Fruit fly (Drosophila melanogaster) whole organism, embryonic: ENCODE results near the gene Gr64f.

Source experiments
- Awh ChIP-seq: fragments of 200-800 bp; sonication (Bioruptor generic); IDR thresholded peaks from 2 replicates; pipeline ENCODE4, ENCODE4 v1.3.6; 2022; ENCODE audit warnings: missing biosample characterization, missing genetic modification characterization
- Blimp-1 ChIP-seq: fragments of 200-800 bp; sonication (Bioruptor generic); optimal IDR thresholded peaks from 3 replicates; lab custom pipeline; 2018; ENCODE audit warnings: missing biosample characterization, missing genetic modification characterization, mild to moderate bottlenecking, moderate library complexity, missing genetic modification reagents
- BtbVII ChIP-seq: fragments of 200-800 bp; sonication (Bioruptor generic); optimal IDR thresholded peaks from 3 replicates; lab custom pipeline; 2017; ENCODE audit warnings: missing biosample characterization, mild to moderate bottlenecking, missing genetic modification characterization
- CG1024 ChIP-seq: fragments of 200-800 bp; sonication (Bioruptor generic); IDR thresholded peaks from 2 replicates; pipeline ENCODE4 v1.3.6; 2022; ENCODE audit warnings: missing biosample characterization, missing genetic modification characterization
- CG12219 ChIP-seq: fragments of 200-800 bp; sonication (Bioruptor generic); optimal IDR thresholded peaks from 3 replicates; lab custom pipeline; 2018; ENCODE audit warnings: missing biosample characterization, mild to moderate bottlenecking, missing genetic modification characterization
- CG14667 ChIP-seq: fragments of 200-800 bp; sonication (Bioruptor generic); IDR thresholded peaks from 2 replicates; pipeline ENCODE4 v1.3.6; 2022; ENCODE audit warnings: missing biosample characterization, missing genetic modification characterization
- CG14965 ChIP-seq: fragments of 200-800 bp; sonication (Bioruptor generic); optimal IDR thresholded peaks from 2 replicates; lab custom pipeline; 2016; ENCODE audit warnings: missing biosample characterization, missing genetic modification characterization, borderline replicate concordance
- CG15269 ChIP-seq: fragments of 200-800 bp; sonication (Bioruptor generic); optimal IDR thresholded peaks from 2 replicates; lab custom pipeline; 2018; ENCODE audit warnings: missing biosample characterization, mild to moderate bottlenecking, missing genetic modification characterization, moderate library complexity
- CG17328 ChIP-seq: fragments of 200-800 bp; sonication (Bioruptor generic); IDR thresholded peaks from 2 replicates; pipeline ENCODE4 v1.3.6; 2022; ENCODE audit warnings: missing biosample characterization, missing genetic modification characterization
- CG17385 ChIP-seq: fragments of 200-800 bp; sonication (Bioruptor generic); optimal IDR thresholded peaks from 3 replicates; lab custom pipeline; 2018; ENCODE audit warnings: missing biosample characterization, mild to moderate bottlenecking, missing genetic modification characterization
- CG17912 ChIP-seq: fragments of 200-800 bp; sonication (Bioruptor generic); optimal IDR thresholded peaks from 2 replicates; lab custom pipeline; 2018; ENCODE audit warnings: missing biosample characterization, mild to moderate bottlenecking, missing genetic modification characterization
- CG1792 ChIP-seq: fragments of 200-800 bp; sonication (Bioruptor generic); optimal IDR thresholded peaks from 2 replicates; lab custom pipeline; 2016; ENCODE audit warnings: missing biosample characterization, missing genetic modification characterization
- CG18764 ChIP-seq: fragments of 200-800 bp; sonication (Bioruptor generic); optimal IDR thresholded peaks from 3 replicates; lab custom pipeline; 2016; ENCODE audit warnings: missing biosample characterization, missing genetic modification characterization
- CG2116 ChIP-seq: fragments of 200-800 bp; sonication (Bioruptor generic); optimal IDR thresholded peaks from 3 replicates; lab custom pipeline; 2018; ENCODE audit warnings: missing biosample characterization, mild to moderate bottlenecking, missing genetic modification characterization
- CG30020 ChIP-seq: fragments of 200-800 bp; optimal IDR thresholded peaks from 2 replicates; lab custom pipeline; 2019; ENCODE audit warnings: missing biosample characterization, mild to moderate bottlenecking, missing genetic modification characterization, moderate library complexity
- CG34422 ChIP-seq: fragments of 200-800 bp; sonication (Bioruptor generic); IDR thresholded peaks from 3 replicates; pipeline ENCODE4 v1.3.6; 2022; ENCODE audit warnings: missing biosample characterization, missing genetic modification characterization
- CG3847 ChIP-seq: fragments of 200-800 bp; sonication (Bioruptor generic); IDR thresholded peaks from 2 replicates; pipeline ENCODE4 v1.3.6; 2022; ENCODE audit warnings: missing biosample characterization, missing genetic modification characterization
- CG4404 ChIP-seq: fragments of 200-800 bp; sonication (Bioruptor generic); IDR thresholded peaks from 2 replicates; pipeline ENCODE4 v1.3.6; 2022; ENCODE audit warnings: missing biosample characterization, missing genetic modification characterization
- CG4730 ChIP-seq: fragments of 200-800 bp; sonication (Bioruptor generic); IDR thresholded peaks from 2 replicates; pipeline ENCODE4 v1.3.6; 2022; ENCODE audit warnings: missing biosample characterization, missing genetic modification characterization
- CG6175 ChIP-seq: fragments of 200-800 bp; sonication (Bioruptor generic); IDR thresholded peaks from 3 replicates; pipeline ENCODE4 v1.3.6; 2022; ENCODE audit warnings: missing biosample characterization, missing genetic modification characterization
- CG6272 ChIP-seq: fragments of 200-800 bp; sonication (Bioruptor generic); IDR thresholded peaks from 2 replicates; pipeline ENCODE4 v1.3.6; 2022; ENCODE audit warnings: missing biosample characterization, missing genetic modification characterization
- CG6854 ChIP-seq: fragments of 200-800 bp; sonication (Bioruptor generic); optimal IDR thresholded peaks from 3 replicates; lab custom pipeline; 2017; ENCODE audit warnings: missing biosample characterization, mild to moderate bottlenecking, missing genetic modification characterization
- CG8089 ChIP-seq: fragments of 200-800 bp; sonication (Bioruptor generic); optimal IDR thresholded peaks from 3 replicates; lab custom pipeline; 2016; ENCODE audit warnings: missing biosample characterization, missing genetic modification characterization
- CG8281 ChIP-seq: fragments of 200-800 bp; sonication (Bioruptor generic); optimal IDR thresholded peaks from 2 replicates; lab custom pipeline; 2018; ENCODE audit warnings: missing biosample characterization, mild to moderate bottlenecking, missing genetic modification characterization, moderate library complexity
- CG8388 ChIP-seq: fragments of 200-800 bp; sonication (Bioruptor generic); optimal IDR thresholded peaks from 2 replicates; lab custom pipeline; 2019; ENCODE audit warnings: missing biosample characterization, mild to moderate bottlenecking, missing genetic modification characterization, moderate library complexity
- D ChIP-seq, 2 experiments: fragments of 200-800 bp in 1 of 2; fragments of >200 bp in 1 of 2; sonication (Bioruptor generic) in 1 of 2; optimal IDR thresholded peaks; 2 replicates in 1 of 2; 3 replicates in 1 of 2; lab custom pipeline; 2017; ENCODE audit warnings: mild to moderate bottlenecking in 1 of 2, missing biosample characterization in 1 of 2, missing genetic modification characterization in 1 of 2, missing genetic modification reagents in 1 of 2
- D19B ChIP-seq: fragments of 200-800 bp; sonication (Bioruptor generic); optimal IDR thresholded peaks from 2 replicates; lab custom pipeline; 2017; ENCODE audit warnings: missing biosample characterization, mild to moderate bottlenecking, missing genetic modification characterization
- E2f2 ChIP-seq: fragments of 200-800 bp; sonication (Bioruptor generic); IDR thresholded peaks from 2 replicates; pipeline ENCODE4 v1.3.6; 2022; ENCODE audit warnings: missing biosample characterization, missing genetic modification characterization
- Ets65A ChIP-seq: fragments of 200-800 bp; sonication (Bioruptor generic); peaks from one replicate; lab custom pipeline; 2016; ENCODE audit warnings: missing biosample characterization, missing genetic modification characterization
- Ets97D ChIP-seq: fragments of 200-800 bp; sonication (Bioruptor generic); optimal IDR thresholded peaks from 3 replicates; lab custom pipeline; 2016; ENCODE audit warnings: missing biosample characterization, missing genetic modification characterization
- Lhr ChIP-seq: fragments of 200-800 bp; sonication (Bioruptor generic); optimal IDR thresholded peaks from 3 replicates; lab custom pipeline; 2017; ENCODE audit warnings: mild to moderate bottlenecking, missing biosample characterization, missing genetic modification reagents, missing genetic modification characterization
- MBD-R2 ChIP-seq: fragments of 200-800 bp; sonication (Bioruptor generic); IDR thresholded peaks from 2 replicates; pipeline ENCODE4 v1.3.6; 2022; ENCODE audit warnings: missing biosample characterization, missing genetic modification characterization
- Mes4 ChIP-seq: fragments of 200-800 bp; sonication (Bioruptor generic); optimal IDR thresholded peaks from 2 replicates; lab custom pipeline; 2016; ENCODE audit warnings: missing biosample characterization, missing genetic modification characterization
- NC2β ChIP-seq: fragments of 200-800 bp; sonication (Bioruptor generic); optimal IDR thresholded peaks from 2 replicates; lab custom pipeline; 2016; ENCODE audit warnings: missing biosample characterization, missing genetic modification characterization
- PHDP ChIP-seq: fragments of 200-800 bp; sonication (Bioruptor generic); optimal IDR thresholded peaks from 3 replicates; lab custom pipeline; 2018; ENCODE audit warnings: missing biosample characterization, mild to moderate bottlenecking, missing genetic modification characterization, moderate library complexity
- Spps ChIP-seq: fragments of 200-800 bp; sonication (Bioruptor generic); optimal IDR thresholded peaks from 2 replicates; lab custom pipeline; 2018; ENCODE audit warnings: missing biosample characterization, mild to moderate bottlenecking, missing genetic modification characterization
- amos ChIP-seq: fragments of 200-800 bp; sonication (Bioruptor generic); IDR thresholded peaks from 2 replicates; pipeline ENCODE4 v1.3.6; 2022; ENCODE audit warnings: missing biosample characterization, missing genetic modification characterization; ENCODE audit not compliant: partially characterized antibody
- az2 ChIP-seq: fragments of 200-800 bp; sonication (Bioruptor generic); optimal IDR thresholded peaks from 3 replicates; lab custom pipeline; 2016; ENCODE audit warnings: missing biosample characterization, missing genetic modification characterization
- ems ChIP-seq: fragments of 200-800 bp; sonication (Bioruptor generic); optimal IDR thresholded peaks from 3 replicates; lab custom pipeline; 2016; ENCODE audit warnings: missing biosample characterization, missing genetic modification characterization
- insv ChIP-seq, 2 experiments: fragments of 200-800 bp; sonication (Bioruptor generic); optimal IDR thresholded peaks; 3 replicates each; lab custom pipeline; 2016 to 2018; ENCODE audit warnings: missing biosample characterization in 2 of 2, missing genetic modification characterization in 2 of 2
- kah ChIP-seq: fragments of 200-800 bp; sonication (Bioruptor generic); optimal IDR thresholded peaks from 2 replicates; lab custom pipeline; 2018; ENCODE audit warnings: missing biosample characterization, mild to moderate bottlenecking, missing genetic modification characterization
- kay ChIP-seq: fragments of 200-800 bp; sonication (Bioruptor generic); optimal IDR thresholded peaks from 2 replicates; lab custom pipeline; 2016; ENCODE audit warnings: missing biosample characterization, missing genetic modification characterization
- lola ChIP-seq, 3 experiments: fragments of >200 bp in 2 of 3; fragments of 200-800 bp in 1 of 3; sonication (Bioruptor generic) in 1 of 3; optimal IDR thresholded peaks; 2 replicates each; lab custom pipeline; 2017 to 2019; ENCODE audit warnings: missing biosample characterization in 3 of 3, missing genetic modification characterization in 3 of 3, mild to moderate bottlenecking in 1 of 3, moderate library complexity in 1 of 3
- oc ChIP-seq: fragments of 200-800 bp; sonication (Bioruptor generic); optimal IDR thresholded peaks from 2 replicates; lab custom pipeline; 2018; ENCODE audit warnings: missing biosample characterization, mild to moderate bottlenecking, missing genetic modification characterization, moderate library complexity
- onecut ChIP-seq: fragments of 200-800 bp; sonication (Bioruptor generic); IDR thresholded peaks from 2 replicates; pipeline ENCODE4 v1.3.6; 2022; ENCODE audit warnings: missing biosample characterization, missing genetic modification characterization
- pb ChIP-seq: fragments of 200-800 bp; sonication (Bioruptor generic); optimal IDR thresholded peaks from 3 replicates; lab custom pipeline; 2016; ENCODE audit warnings: missing biosample characterization, missing genetic modification characterization
- pzg ChIP-seq: fragments of 200-800 bp; sonication (Bioruptor generic); optimal IDR thresholded peaks from 3 replicates; lab custom pipeline; 2018; ENCODE audit warnings: missing biosample characterization, mild to moderate bottlenecking, missing genetic modification characterization, moderate library complexity
- sna ChIP-seq: fragments of 200-800 bp; sonication (Bioruptor generic); IDR thresholded peaks from 2 replicates; pipeline ENCODE4 v1.3.6; 2022; ENCODE audit warnings: missing biosample characterization, missing genetic modification characterization; ENCODE audit not compliant: partially characterized antibody
- unc-4 ChIP-seq: fragments of 200-800 bp; sonication (Bioruptor generic); IDR thresholded peaks from 2 replicates; pipeline ENCODE4 v1.3.6; 2022; ENCODE audit warnings: missing biosample characterization, missing genetic modification characterization; ENCODE audit not compliant: partially characterized antibody
- unpg ChIP-seq: fragments of 200-800 bp; sonication (Bioruptor generic); optimal IDR thresholded peaks from 3 replicates; lab custom pipeline; 2018; ENCODE audit warnings: missing biosample characterization, mild to moderate bottlenecking, missing genetic modification characterization, moderate library complexity
- wek ChIP-seq: fragments of 200-800 bp; sonication (Bioruptor generic); optimal IDR thresholded peaks from 3 replicates; lab custom pipeline; 2018; ENCODE audit warnings: missing biosample characterization, mild to moderate bottlenecking, missing genetic modification characterization, moderate library complexity

The Gr64f gene

dm6 chr3L:4080278-4080677, 44.7 kb downstream of the Gr64f start (continued):
- no peak for TF ChIP-seq E2f2 (GFP tag; lab: Robert Waterston, UW)
- TF ChIP-seq Spps (tag; lab: Kevin White, UChicago) = no peak
- no peak for TF ChIP-seq kay (GFP tag; lab: Kevin White, UChicago)
- no peak for TF ChIP-seq CG3847
- TF ChIP-seq CG17328 (GFP tag; lab: Robert Waterston, UW) = no peak
- TF ChIP-seq D19B (GFP tag; lab: Kevin White, UChicago) = no peak
- TF ChIP-seq CG8281 (tag; lab: Kevin White, UChicago) = no peak
- no peak for TF ChIP-seq Awh (GFP tag; lab: Robert Waterston, UW)
- TF ChIP-seq lola (GFP tag; optimal IDR thresholded peaks at IDR 0.05; lab: Kevin White, UChicago) = peak in 1 of 3 experiments; percentile 1
- TF ChIP-seq Lhr (GFP tag; lab: Kevin White, UChicago) = no peak
- no peak for TF ChIP-seq CG1024 (GFP tag; lab: Robert Waterston, UW)
- no peak for TF ChIP-seq ems (GFP tag; lab: Kevin White, UChicago)
- no peak for TF ChIP-seq CG6854 (GFP tag; lab: Kevin White, UChicago)
- TF ChIP-seq pzg = no peak
- no peak for TF ChIP-seq unpg (GFP tag; lab: Kevin White, UChicago)
- no peak for TF ChIP-seq NC2β
- no peak for TF ChIP-seq wek (GFP tag; lab: Kevin White, UChicago)
- peak; percentile 44 for TF ChIP-seq Blimp-1
- TF ChIP-seq Ets97D (GFP tag; lab: Kevin White, UChicago) = no peak
- no peak for TF ChIP-seq pb
- no peak for TF ChIP-seq CG15269 (tag; lab: Kevin White, UChicago)
- TF ChIP-seq PHDP = peak; percentile 0
- TF ChIP-seq CG14965 (GFP tag; lab: Kevin White, UChicago) = no peak
- no peak for TF ChIP-seq BtbVII
- TF ChIP-seq insv (GFP tag; optimal IDR thresholded peaks at IDR 0.05; lab: Kevin White, UChicago) = no peak
- no peak for TF ChIP-seq CG2116 (GFP tag; lab: Kevin White, UChicago)
- no peak for TF ChIP-seq CG6272 (GFP tag; lab: Robert Waterston, UW)
- no peak for TF ChIP-seq onecut (GFP tag; lab: Robert Waterston, UW)
- TF ChIP-seq CG14667 (GFP tag; lab: Robert Waterston, UW) = no peak
- TF ChIP-seq az2 (GFP tag; lab: Kevin White, UChicago) = no peak
- no peak for TF ChIP-seq CG4730 (GFP tag; lab: Robert Waterston, UW)
- TF ChIP-seq CG8388 (GFP tag; lab: Kevin White, UChicago) = peak; percentile 16
- TF ChIP-seq CG18764 = no peak
- TF ChIP-seq sna (GFP tag; lab: Robert Waterston, UW) = no peak
- TF ChIP-seq CG6175 (GFP tag; lab: Robert Waterston, UW) = no peak
- TF ChIP-seq CG4404 (GFP tag; lab: Robert Waterston, UW) = no peak
- no peak for TF ChIP-seq D (optimal IDR thresholded peaks at IDR 0.05; lab: Kevin White, UChicago)
- peak; percentile 6 for TF ChIP-seq D (GFP tag; optimal IDR thresholded peaks at IDR 0.05; lab: Kevin White, UChicago)
- no peak for TF ChIP-seq CG30020
- TF ChIP-seq CG1792 (GFP tag; lab: Kevin White, UChicago) = no peak
- TF ChIP-seq Mes4 (GFP tag; lab: Kevin White, UChicago) = no peak
- no peak for TF ChIP-seq Ets65A (GFP tag; lab: Kevin White, UChicago)
- no peak for TF ChIP-seq unc-4
- TF ChIP-seq CG17385 = no peak
- TF ChIP-seq MBD-R2 (GFP tag; lab: Robert Waterston, UW) = no peak
- TF ChIP-seq oc = no peak
- TF ChIP-seq kah (GFP tag; lab: Kevin White, UChicago) = no peak
- no peak for TF ChIP-seq amos (GFP tag; lab: Robert Waterston, UW)
- no peak for TF ChIP-seq CG34422 (GFP tag; lab: Robert Waterston, UW)
- no peak for TF ChIP-seq CG12219 (GFP tag; lab: Kevin White, UChicago)
- no peak for TF ChIP-seq CG8089 (GFP tag; lab: Kevin White, UChicago)
- TF ChIP-seq CG17912 (GFP tag; lab: Kevin White, UChicago) = no peak
